Fruit fly (Drosophila melanogaster): ENCODE data around the gene Msr-110.

The Msr-110 gene

dm6 chr3L:5611732-5612250 is 34.6 kb upstream of the Msr-110 start (continued):
- TF ChIP-seq CG9727 (GFP tag; optimal IDR thresholded peaks at IDR 0.05) = peak; percentile 72
- 0 out of 3 replicates have a peak, but pooled peaks have one; percentile 20 for TF ChIP-seq z (GFP tag; IDR thresholded peaks at IDR 0.05)
- TF ChIP-seq D (optimal IDR thresholded peaks at IDR 0.05) = no peak
- peak; percentile 81 for TF ChIP-seq D (GFP tag; optimal IDR thresholded peaks at IDR 0.05)
- TF ChIP-seq sr (GFP tag; IDR thresholded peaks at IDR 0.05) = 0 out of 3 replicates have a peak, but pooled peaks have one; percentile 26
- peak; percentile 37 for TF ChIP-seq CG6272 (GFP tag; IDR thresholded peaks at IDR 0.05)
- peak; percentile 28 for TF ChIP-seq CG4617 (GFP tag; optimal IDR thresholded peaks at IDR 0.05; ENCODE audit: borderline replicate concordance)
- peak; percentile 64 for TF ChIP-seq CG30020 (tag; optimal IDR thresholded peaks at IDR 0.05)
- peak; percentile 41 for TF ChIP-seq CTCF (GFP tag; optimal IDR thresholded peaks at IDR 0.05)
- no peak for TF ChIP-seq dan (GFP tag; IDR thresholded peaks at IDR 0.05)
- peak; percentile 92 for TF ChIP-seq Spps (tag; optimal IDR thresholded peaks at IDR 0.05)
- TF ChIP-seq Ssrp (tag; optimal IDR thresholded peaks at IDR 0.05) = peak; percentile 85
- TF ChIP-seq oc (tag; optimal IDR thresholded peaks at IDR 0.05) = peak; percentile 86
- TF ChIP-seq fu2 (GFP tag; optimal IDR thresholded peaks at IDR 0.05) = no peak
- TF ChIP-seq bsh (GFP tag; optimal IDR thresholded peaks at IDR 0.05) = peak; percentile 84 to 95
- peak; percentile 91 for TF ChIP-seq CG17361 (GFP tag; IDR thresholded peaks at IDR 0.05)
- TF ChIP-seq cas (GFP tag; IDR thresholded peaks at IDR 0.05) = no peak
- TF ChIP-seq emc (GFP tag; optimal IDR thresholded peaks at IDR 0.05) = no peak
- peak; percentile 44 for TF ChIP-seq caup (GFP tag; optimal IDR thresholded peaks at IDR 0.05; ENCODE audit: severe bottlenecking)
- peak; percentile 73 for TF ChIP-seq run (tag; optimal IDR thresholded peaks at IDR 0.05)
- TF ChIP-seq CG13894 (tag; optimal IDR thresholded peaks at IDR 0.05) = no peak
- TF ChIP-seq abd-A (tag; optimal IDR thresholded peaks at IDR 0.05) = peak; percentile 17
- no peak for TF ChIP-seq CG6791 (GFP tag; IDR thresholded peaks at IDR 0.05; ENCODE audit: partially characterized antibody)
- TF ChIP-seq Fer1 (GFP tag; optimal IDR thresholded peaks at IDR 0.05) = no peak
- peak; percentile 68; the same call in 2 of the 3 replicates for TF ChIP-seq CG34422 (GFP tag; IDR thresholded peaks at IDR 0.05)
- no peak for TF ChIP-seq h (optimal IDR thresholded peaks at IDR 0.05)
- TF ChIP-seq Lhr (GFP tag; optimal IDR thresholded peaks at IDR 0.05) = peak; percentile 72
- peak; percentile 88 for TF ChIP-seq nmo (GFP tag; optimal IDR thresholded peaks at IDR 0.05)
- peak; percentile 66 for TF ChIP-seq Nf-YA (GFP tag; IDR thresholded peaks at IDR 0.05)
- TF ChIP-seq cg (GFP tag; optimal IDR thresholded peaks at IDR 0.05) = peak; percentile 48
- peak; percentile 43; the same call in 1 of the 2 replicates for TF ChIP-seq CG32772 (GFP tag; IDR thresholded peaks at IDR 0.05)
- no peak for TF ChIP-seq ac (GFP tag; optimal IDR thresholded peaks at IDR 0.05)
- TF ChIP-seq toy (GFP tag; IDR thresholded peaks at IDR 0.05) = no peak
- TF ChIP-seq CG18599 (GFP tag; optimal IDR thresholded peaks at IDR 0.05) = peak; percentile 76
- TF ChIP-seq trem (tag; optimal IDR thresholded peaks at IDR 0.05) = peak; percentile 88
- TF ChIP-seq CG32532 (GFP tag; IDR thresholded peaks at IDR 0.05) = no peak
- no peak for TF ChIP-seq Adf1 (GFP tag; IDR thresholded peaks at IDR 0.05)
- no peak for TF ChIP-seq usp (GFP tag; optimal IDR thresholded peaks at IDR 0.05)
- no peak for TF ChIP-seq Atf3 (GFP tag; optimal IDR thresholded peaks at IDR 0.05)
- peak; percentile 90 for TF ChIP-seq gcm (GFP tag; optimal IDR thresholded peaks at IDR 0.05)
- TF ChIP-seq CoRest (tag; optimal IDR thresholded peaks at IDR 0.05) = peak; percentile 88
- peak; percentile 63 for TF ChIP-seq Abd-B (GFP tag; optimal IDR thresholded peaks at IDR 0.05)
- peak; percentile 80 for TF ChIP-seq CG1529 (GFP tag; optimal IDR thresholded peaks at IDR 0.05)
- peak; percentile 42 for TF ChIP-seq NC2β (GFP tag; optimal IDR thresholded peaks at IDR 0.05)
- peak; percentile 82 for TF ChIP-seq CG30403 (GFP tag; optimal IDR thresholded peaks at IDR 0.05)
- TF ChIP-seq hkb (optimal IDR thresholded peaks at IDR 0.05) = no peak
- TF ChIP-seq hkb (GFP tag; IDR thresholded peaks at IDR 0.05) = peak; percentile 88
- peak; percentile 72 for TF ChIP-seq tin (GFP tag; optimal IDR thresholded peaks at IDR 0.05)
- peak; percentile 91 for TF ChIP-seq CG11504 (tag; optimal IDR thresholded peaks at IDR 0.05)
- TF ChIP-seq CG18262 (tag; optimal IDR thresholded peaks at IDR 0.05) = peak; percentile 94
- TF ChIP-seq CkIIα-i1 (GFP tag; IDR thresholded peaks at IDR 0.05) = no peak
- peak; percentile 57 for TF ChIP-seq CG18764 (GFP tag; optimal IDR thresholded peaks at IDR 0.05)
